Worm (Caenorhabditis elegans) whole organism, late embryonic: ENCODE measurements around the gene C44C1.1.

Source experiments
- K02D7.2 ChIP-seq: sonication (generic microtip); optimal IDR thresholded peaks from 2 replicates; lab custom pipeline; 2017; ENCODE audit warnings: mild to moderate bottlenecking, missing genetic modification characterization, missing compliant biosample characterization
- T23F11.4 ChIP-seq: fragments of 200-800 bp; sonication (Bioruptor generic); optimal IDR thresholded peaks from 2 replicates; lab custom pipeline; 2018; ENCODE audit warnings: mild to moderate bottlenecking, missing genetic modification characterization, missing compliant biosample characterization
- Y22D7AL.16 ChIP-seq: sonication (generic microtip); optimal IDR thresholded peaks from 2 replicates; lab custom pipeline; 2016; ENCODE audit warnings: missing genetic modification characterization, missing compliant biosample characterization
- ahr-1 ChIP-seq: sonication (generic microtip); optimal IDR thresholded peaks from 2 replicates; lab custom pipeline; 2016; ENCODE audit warnings: missing genetic modification characterization, missing compliant biosample characterization
- ama-1 ChIP-seq: fragments of 150-350 bp; optimal IDR thresholded peaks from 2 replicates; lab custom pipeline; 2014
- ceh-14 ChIP-seq: sonication (generic microtip); optimal IDR thresholded peaks from 2 replicates; lab custom pipeline; 2016; ENCODE audit warnings: missing genotype, missing genetic modification characterization, missing compliant biosample characterization
- ceh-18 ChIP-seq: sonication (generic microtip); optimal IDR thresholded peaks from 2 replicates; lab custom pipeline; 2016; ENCODE audit warnings: missing genetic modification characterization, missing compliant biosample characterization
- ceh-19 ChIP-seq: fragments of 200-800 bp; sonication (Bioruptor generic); optimal IDR thresholded peaks from 2 replicates; lab custom pipeline; 2018; ENCODE audit warnings: mild to moderate bottlenecking, missing genetic modification characterization, missing compliant biosample characterization
- ceh-2 ChIP-seq: sonication (generic microtip); optimal IDR thresholded peaks from 2 replicates; lab custom pipeline; 2016; ENCODE audit warnings: missing genotype, missing genetic modification characterization, missing compliant biosample characterization
- ceh-30 ChIP-seq: fragments of 150-350 bp; optimal IDR thresholded peaks from 2 replicates; lab custom pipeline; 2014; ENCODE audit warnings: missing biosample characterization, missing genetic modification characterization
- ceh-31 ChIP-seq: sonication (generic microtip); optimal IDR thresholded peaks from 2 replicates; lab custom pipeline; 2016; ENCODE audit warnings: missing genetic modification characterization, missing compliant biosample characterization
- ceh-34 ChIP-seq: sonication (generic microtip); optimal IDR thresholded peaks from 2 replicates; lab custom pipeline; 2016; ENCODE audit warnings: mild to moderate bottlenecking, missing genetic modification characterization, missing compliant biosample characterization
- ceh-48 ChIP-seq: sonication (generic microtip); optimal IDR thresholded peaks from 2 replicates; lab custom pipeline; 2016; ENCODE audit warnings: missing genetic modification characterization, inconsistent platforms, missing compliant biosample characterization
- che-1 ChIP-seq: sonication (generic microtip); optimal IDR thresholded peaks from 2 replicates; lab custom pipeline; 2016; ENCODE audit warnings: mild to moderate bottlenecking, missing genetic modification characterization, missing compliant biosample characterization
- dmd-4 ChIP-seq: sonication (generic microtip); optimal IDR thresholded peaks from 2 replicates; lab custom pipeline; 2016; ENCODE audit warnings: borderline replicate concordance, missing genetic modification characterization, missing compliant biosample characterization
- dve-1 ChIP-seq: sonication (generic microtip); optimal IDR thresholded peaks from 2 replicates; lab custom pipeline; 2017; ENCODE audit warnings: antibody characterized with exemption, mild to moderate bottlenecking, missing genetic modification characterization, missing compliant biosample characterization
- ets-4 ChIP-seq: sonication (generic microtip); optimal IDR thresholded peaks from 2 replicates; lab custom pipeline; 2016; ENCODE audit warnings: missing genetic modification characterization, missing compliant biosample characterization
- eyg-1 ChIP-seq: sonication (generic microtip); optimal IDR thresholded peaks from 2 replicates; lab custom pipeline; 2016; ENCODE audit warnings: missing genotype, missing genetic modification characterization, missing compliant biosample characterization
- fax-1 ChIP-seq: sonication (generic microtip); optimal IDR thresholded peaks from 2 replicates; lab custom pipeline; 2016; ENCODE audit warnings: missing genotype, missing genetic modification characterization, missing compliant biosample characterization
- fkh-10 ChIP-seq: fragments of 150-350 bp; optimal IDR thresholded peaks from 2 replicates; lab custom pipeline; 2014; ENCODE audit warnings: missing biosample characterization, missing genetic modification reagents, missing genetic modification characterization
- fkh-6 ChIP-seq: sonication (generic microtip); optimal IDR thresholded peaks from 2 replicates; lab custom pipeline; 2016; ENCODE audit warnings: missing genetic modification characterization, missing compliant biosample characterization
- hlh-6 ChIP-seq: sonication (generic microtip); optimal IDR thresholded peaks from 2 replicates; lab custom pipeline; 2016; ENCODE audit warnings: missing genotype, missing genetic modification characterization, missing compliant biosample characterization
- hlh-8 ChIP-seq: sonication (generic microtip); optimal IDR thresholded peaks from 2 replicates; lab custom pipeline; 2016; ENCODE audit warnings: missing genotype, missing genetic modification characterization, missing compliant biosample characterization
- lim-6 ChIP-seq: sonication (generic microtip); optimal IDR thresholded peaks from 2 replicates; lab custom pipeline; 2016; ENCODE audit warnings: missing genetic modification characterization, missing compliant biosample characterization
- lin-11 ChIP-seq: fragments of 200-800 bp; sonication (Bioruptor generic); optimal IDR thresholded peaks from 2 replicates; lab custom pipeline; 2018; ENCODE audit warnings: mild to moderate bottlenecking, missing genetic modification characterization, missing compliant biosample characterization
- madf-2 ChIP-seq: sonication (generic microtip); optimal IDR thresholded peaks from 2 replicates; lab custom pipeline; 2017; ENCODE audit warnings: missing genetic modification characterization, missing compliant biosample characterization
- mec-3 ChIP-seq: sonication (generic microtip); optimal IDR thresholded peaks from 2 replicates; lab custom pipeline; 2016; ENCODE audit warnings: borderline replicate concordance, missing genetic modification characterization, missing compliant biosample characterization
- nfya-1 ChIP-seq: sonication (generic microtip); optimal IDR thresholded peaks from 2 replicates; lab custom pipeline; 2017; ENCODE audit warnings: missing genetic modification characterization, mild to moderate bottlenecking, missing compliant biosample characterization, antibody characterized with exemption, moderate library complexity
- nhr-11 ChIP-seq: fragments of 150-350 bp; optimal IDR thresholded peaks from 2 replicates; lab custom pipeline; 2014; ENCODE audit warnings: missing biosample characterization, missing genetic modification characterization
- nhr-232 ChIP-seq: sonication (generic microtip); optimal IDR thresholded peaks from 2 replicates; lab custom pipeline; 2016; ENCODE audit warnings: missing genetic modification characterization, missing compliant biosample characterization
- npax-4 ChIP-seq: sonication (generic microtip); optimal IDR thresholded peaks from 2 replicates; lab custom pipeline; 2016; ENCODE audit warnings: missing genetic modification characterization, missing compliant biosample characterization
- pag-3 ChIP-seq: sonication (generic microtip); optimal IDR thresholded peaks from 2 replicates; lab custom pipeline; 2016; ENCODE audit warnings: missing compliant biosample characterization, missing genetic modification characterization, borderline replicate concordance
- pat-9 ChIP-seq: fragments of 200-800 bp; sonication (Bioruptor generic); optimal IDR thresholded peaks from 2 replicates; lab custom pipeline; 2018; ENCODE audit warnings: mild to moderate bottlenecking, missing genetic modification characterization, moderate library complexity, missing compliant biosample characterization
- pax-1 ChIP-seq: fragments of 150-350 bp; optimal IDR thresholded peaks from 2 replicates; lab custom pipeline; 2014; ENCODE audit warnings: missing biosample characterization, missing genetic modification characterization
- pha-2 ChIP-seq: sonication (generic microtip); optimal IDR thresholded peaks from 2 replicates; lab custom pipeline; 2017; ENCODE audit warnings: mild to moderate bottlenecking, missing genetic modification characterization, missing compliant biosample characterization
- pha-4 ChIP-seq: fragments of 150-350 bp; optimal IDR thresholded peaks from 2 replicates; lab custom pipeline; 2018; ENCODE audit warnings: missing biosample characterization, missing genetic modification reagents, missing genetic modification characterization
- pqm-1 ChIP-seq: sonication (generic microtip); optimal IDR thresholded peaks from 2 replicates; lab custom pipeline; 2016; ENCODE audit warnings: missing genetic modification characterization, missing compliant biosample characterization
- pros-1 ChIP-seq: fragments of 150-350 bp; optimal IDR thresholded peaks from 2 replicates; lab custom pipeline; 2014; ENCODE audit warnings: missing biosample characterization, missing genetic modification reagents, missing genetic modification characterization
- ref-2 ChIP-seq: sonication (generic microtip); optimal IDR thresholded peaks from 2 replicates; lab custom pipeline; 2016; ENCODE audit warnings: missing genetic modification characterization, missing compliant biosample characterization
- sdc-2 ChIP-seq: sonication (generic microtip); optimal IDR thresholded peaks from 2 replicates; lab custom pipeline; 2016; ENCODE audit warnings: missing genotype, missing genetic modification characterization, missing compliant biosample characterization
- sox-2 ChIP-seq: fragments of 200-800 bp; sonication (Bioruptor generic); IDR thresholded peaks from 2 replicates; pipeline ENCODE4 v1.3.6; 2022; ENCODE audit warnings: missing genetic modification reagents, missing genetic modification characterization, missing compliant biosample characterization
- sox-4 ChIP-seq: sonication (generic microtip); optimal IDR thresholded peaks from 2 replicates; lab custom pipeline; 2017; ENCODE audit warnings: mild to moderate bottlenecking, missing genetic modification characterization, inconsistent platforms, missing compliant biosample characterization
- syd-9 ChIP-seq: sonication (generic microtip); optimal IDR thresholded peaks from 2 replicates; lab custom pipeline; 2016; ENCODE audit warnings: mild to moderate bottlenecking, missing genetic modification characterization, moderate library complexity, missing compliant biosample characterization
- tbx-2 ChIP-seq: sonication (generic microtip); optimal IDR thresholded peaks from 2 replicates; lab custom pipeline; 2016; ENCODE audit warnings: missing genetic modification characterization, missing compliant biosample characterization
- tbx-7 ChIP-seq: sonication (generic microtip); optimal IDR thresholded peaks from 2 replicates; lab custom pipeline; 2016; ENCODE audit warnings: missing genotype, missing genetic modification characterization, missing compliant biosample characterization
- unc-3 ChIP-seq, 2 experiments: fragments of 200-800 bp in 1 of 2; sonication (Bioruptor generic) in 1 of 2; sonication (generic microtip) in 1 of 2; conservative IDR thresholded peaks in 1 of 2; optimal IDR thresholded peaks in 1 of 2; 2 replicates each; pipeline versions ENCODE4 v1.3.6 to Lab custom; 2016 to 2022; ENCODE audit warnings: missing compliant biosample characterization in 2 of 2, missing genetic modification characterization in 2 of 2, missing genetic modification reagents in 1 of 2
- unc-86 ChIP-seq: sonication (generic microtip); optimal IDR thresholded peaks from 2 replicates; lab custom pipeline; 2016; ENCODE audit warnings: missing genetic modification characterization, missing compliant biosample characterization
- zip-5 ChIP-seq: sonication (generic microtip); optimal IDR thresholded peaks from 2 replicates; lab custom pipeline; 2016; ENCODE audit warnings: missing genetic modification characterization, missing compliant biosample characterization

The C44C1.1 gene

DNA sequence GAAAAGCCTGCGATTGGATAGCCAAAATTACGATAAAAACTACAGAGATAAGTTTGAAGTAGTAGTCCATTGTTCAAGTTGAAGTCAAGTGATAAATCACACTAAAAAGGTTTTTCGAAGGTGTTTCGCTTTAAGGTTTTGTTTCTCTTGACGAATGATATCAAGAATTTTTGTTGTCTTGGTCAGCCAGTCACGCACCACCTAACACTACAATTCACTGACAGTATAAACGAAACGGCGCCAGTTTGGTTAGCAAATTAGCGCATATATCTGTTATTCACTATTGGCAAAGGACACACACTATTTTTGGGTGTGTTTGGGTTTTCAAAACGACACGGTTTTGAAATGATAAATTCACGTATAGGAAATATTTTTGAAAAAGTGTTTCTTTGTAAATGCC lies 10.5 kb upstream of the C44C1.1 start, which contains the start of gene C44C1.6:
Gene C44C1.6, minus strand, starts transcription at position 199 of the 400 bp plus-strand sequence.
- TF ChIP-seq fkh-6 (tag; lab: Kevin White, UChicago) (no peak), zip-5 (no peak), sox-2 (GFP tag; lab: Robert Waterston, UW) (no peak), dve-1 (tag; lab: Kevin White, UChicago) (no peak), madf-2 (tag; lab: Kevin White, UChicago) (no peak), ceh-30 (no peak), Y22D7AL.16 (tag; lab: Kevin White, UChicago) (no peak), mec-3 (tag; lab: Kevin White, UChicago) (no peak), nhr-11 (tag; lab: Kevin White, UChicago) (no peak), pag-3 (tag; lab: Kevin White, UChicago) (no peak), pha-4 (tag; lab: Kevin White, UChicago) (no peak), nfya-1 (no peak), ama-1 (lab: Kevin White, UChicago) (no peak), tbx-2 (tag; lab: Kevin White, UChicago) (no peak), pros-1 (tag; lab: Kevin White, UChicago) (no peak), syd-9 (tag; lab: Kevin White, UChicago) (no peak), unc-86 (tag; lab: Kevin White, UChicago) (no peak), hlh-8 (tag; lab: Kevin White, UChicago) (no peak), fkh-10 (GFP tag; lab: Kevin White, UChicago) (no peak), pat-9 (tag; lab: Kevin White, UChicago) (no peak)
- TF ChIP-seq, all 69 proteins: peak for 0

- no peak for TF ChIP-seq syd-9 (tag; lab: Kevin White, UChicago)
- peak; percentile 46 for TF ChIP-seq nfya-1
- TF ChIP-seq unc-3 (GFP tag; conservative IDR thresholded peaks at IDR 0.05; lab: Robert Waterston, UW), result no peak
- no peak for TF ChIP-seq unc-3 (tag; optimal IDR thresholded peaks at IDR 0.05; lab: Kevin White, UChicago)
- TF ChIP-seq sox-4, result no peak
- no peak for TF ChIP-seq unc-86 (tag; lab: Kevin White, UChicago)
- no peak for TF ChIP-seq pqm-1 (tag; lab: Kevin White, UChicago)
- TF ChIP-seq fax-1 (tag; lab: Kevin White, UChicago), result no peak
- TF ChIP-seq ref-2, result peak; percentile 56
- no peak for TF ChIP-seq lin-11 (tag; lab: Kevin White, UChicago)
- TF ChIP-seq hlh-6 (tag; lab: Kevin White, UChicago), result no peak
- peak; percentile 14 for TF ChIP-seq ceh-18
- TF ChIP-seq ceh-2 (tag; lab: Kevin White, UChicago), result no peak
- TF ChIP-seq pax-1 (tag; lab: Kevin White, UChicago), result no peak
- no peak for TF ChIP-seq T23F11.4 (GFP tag; lab: Kevin White, UChicago)
- no peak for TF ChIP-seq mec-3 (tag; lab: Kevin White, UChicago)
- TF ChIP-seq pha-2, result no peak
- no peak for TF ChIP-seq npax-4
- no peak for TF ChIP-seq nhr-11 (tag; lab: Kevin White, UChicago)
- TF ChIP-seq ceh-34 (tag; lab: Kevin White, UChicago), result no peak
- TF ChIP-seq tbx-7, result no peak
- peak; percentile 80 for TF ChIP-seq ceh-48 (tag; lab: Kevin White, UChicago)
- TF ChIP-seq pag-3 (tag; lab: Kevin White, UChicago), result no peak
- TF ChIP-seq ets-4 (tag; lab: Kevin White, UChicago), result peak; percentile 15
- TF ChIP-seq dmd-4, result no peak
- no peak for TF ChIP-seq ceh-14 (tag; lab: Kevin White, UChicago)
- TF ChIP-seq ceh-31 (tag; lab: Kevin White, UChicago), result peak; percentile 69
- TF ChIP-seq nhr-232, result no peak
- TF ChIP-seq K02D7.2 (tag; lab: Kevin White, UChicago), result no peak
- TF ChIP-seq madf-2 (tag; lab: Kevin White, UChicago), result no peak
- TF ChIP-seq pha-4 (tag; lab: Kevin White, UChicago), result no peak
- TF ChIP-seq tbx-2 (tag; lab: Kevin White, UChicago), result peak; percentile 20
- TF ChIP-seq che-1 (tag; lab: Kevin White, UChicago), result no peak
- TF ChIP-seq ceh-19, result no peak
- peak; percentile 35 for TF ChIP-seq sdc-2 (tag; lab: Kevin White, UChicago)
- TF ChIP-seq eyg-1 (tag; lab: Kevin White, UChicago), result no peak
- no peak for TF ChIP-seq lim-6 (tag; lab: Kevin White, UChicago)
- TF ChIP-seq Y22D7AL.16 (tag; lab: Kevin White, UChicago), result no peak
- TF ChIP-seq zip-5, result no peak
- TF ChIP-seq pat-9 (tag; lab: Kevin White, UChicago), result no peak
- TF ChIP-seq ahr-1 (tag; lab: Kevin White, UChicago), result no peak
These were observed 5.9 kb upstream of the C44C1.1 start, which contains the start of gene vps-45 for ce11 chrX:974499-975235. Gene vps-45, minus strand, starts transcription at chrX:974848.
